Worm (Caenorhabditis elegans) whole organism, L3 larva: ENCODE data around the gene C45B11.8.

Experiments used
- elt-3 ChIP-seq, 3 experiments: fragments of 150-350 bp in 1 of 3; sonication (generic microtip) in 2 of 3; optimal IDR thresholded peaks; 2 replicates in 2 of 3; 4 replicates in 1 of 3; lab custom pipeline; 2014 to 2017; ENCODE audit warnings: missing biosample characterization in 3 of 3, missing genetic modification characterization in 3 of 3
- lin-15B ChIP-seq: fragments of 150-350 bp; optimal IDR thresholded peaks from 2 replicates; lab custom pipeline; 2014; ENCODE audit warnings: missing biosample characterization, missing genetic modification characterization
- nhr-25 ChIP-seq: sonication (generic microtip); optimal IDR thresholded peaks from 2 replicates; lab custom pipeline; 2017; ENCODE audit warnings: missing biosample characterization, missing genetic modification characterization
- snpc-4 ChIP-seq: fragments of 150-350 bp; optimal IDR thresholded peaks from 2 replicates; lab custom pipeline; 2014; ENCODE audit warnings: missing biosample characterization, missing genetic modification characterization

The C45B11.8 gene

DNA sequence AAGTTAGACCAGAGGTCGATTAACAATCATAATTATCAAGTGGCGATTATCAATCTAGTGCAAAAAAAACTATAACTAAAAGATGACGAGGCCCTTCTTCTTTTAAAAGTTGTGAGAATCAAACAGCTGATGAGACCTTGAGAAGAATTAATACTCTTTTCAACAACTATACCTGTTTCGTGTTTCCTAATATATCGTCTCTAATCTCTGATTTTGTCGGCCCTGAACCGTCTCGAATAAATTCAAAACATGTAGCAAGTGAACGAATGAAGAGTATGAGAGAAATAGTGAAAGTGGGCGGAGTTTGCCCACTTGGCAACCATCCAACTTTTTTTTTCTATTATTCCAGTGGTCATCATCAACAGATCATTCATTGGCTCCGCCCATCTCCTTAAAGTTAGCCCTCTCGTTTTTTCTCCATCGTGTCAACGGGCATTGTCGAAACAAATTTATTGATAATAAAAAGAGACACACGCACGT is 47.0 kb downstream of the C45B11.8 start, which contains the start of gene Y42A5A.1:
Gene Y42A5A.1, plus strand, starts transcription at position 430 of the 480 bp plus-strand sequence.
- TF ChIP-seq elt-3 (tag; optimal IDR thresholded peaks at IDR 0.05; lab: Kevin White, UChicago) (no peak), nhr-25 (tag; lab: Kevin White, UChicago) (peak; percentile 3), lin-15B (tag; lab: Kevin White, UChicago) (no peak), snpc-4 (tag; lab: Kevin White, UChicago) (no peak)
